Fruit fly (Drosophila melanogaster): ENCODE measurements around the gene Rab9D.

dm6 chrX:10558060-10558459, 30.8 kb upstream of the Rab9D start:
- no peak for TF ChIP-seq h (optimal IDR thresholded peaks at IDR 0.05)
- no peak for TF ChIP-seq Myc (optimal IDR thresholded peaks at IDR 0.05)
- no peak for TF ChIP-seq Sin3A (optimal IDR thresholded peaks at IDR 0.05)
